Worm (Caenorhabditis elegans) whole organism, L3 larva: ENCODE measurements around the gene ilkp-1.
A peak's percentile ranks its signal among the peaks of the same experiment; 100 is the strongest.

Experiments
- R02D3.7 ChIP-seq: fragments of 150-350 bp; optimal IDR thresholded peaks from 2 replicates; lab custom pipeline; 2014; ENCODE audit warnings: missing biosample characterization, missing genetic modification characterization
- aly-2 ChIP-seq: fragments of 150-350 bp; optimal IDR thresholded peaks from 2 replicates; lab custom pipeline; 2014; ENCODE audit warnings: missing biosample characterization, missing genetic modification characterization
- ama-1 ChIP-seq: fragments of 150-350 bp; optimal IDR thresholded peaks from 2 replicates; lab custom pipeline; 2018
- ceh-28 ChIP-seq: fragments of 150-350 bp; optimal IDR thresholded peaks from 2 replicates; lab custom pipeline; 2014; ENCODE audit warnings: missing biosample characterization, missing genetic modification reagents, missing genetic modification characterization
- ceh-82 ChIP-seq: fragments of 150-350 bp; optimal IDR thresholded peaks from 2 replicates; lab custom pipeline; 2014; ENCODE audit warnings: missing biosample characterization, missing genetic modification characterization
- daf-12 ChIP-seq: fragments of 150-350 bp; optimal IDR thresholded peaks from 2 replicates; lab custom pipeline; 2014; ENCODE audit warnings: missing biosample characterization, missing genetic modification reagents, missing genetic modification characterization
- egl-5 ChIP-seq: fragments of 150-350 bp; optimal IDR thresholded peaks from 2 replicates; lab custom pipeline; 2017; ENCODE audit warnings: missing biosample characterization, missing genetic modification reagents, missing genetic modification characterization, inconsistent platforms
- elt-1 ChIP-seq: fragments of 150-350 bp; optimal IDR thresholded peaks from 2 replicates; lab custom pipeline; 2014; ENCODE audit warnings: missing biosample characterization, missing genetic modification characterization
- elt-2 ChIP-seq: sonication (generic microtip); optimal IDR thresholded peaks from 2 replicates; lab custom pipeline; 2016; ENCODE audit warnings: missing genetic modification reagents, mild to moderate bottlenecking, missing genetic modification characterization, missing compliant biosample characterization
- elt-3 ChIP-seq, 3 experiments: fragments of 150-350 bp in 1 of 3; sonication (generic microtip) in 2 of 3; optimal IDR thresholded peaks; 2 replicates in 2 of 3; 4 replicates in 1 of 3; lab custom pipeline; 2014 to 2017; ENCODE audit warnings: missing biosample characterization in 3 of 3, missing genetic modification characterization in 3 of 3
- eor-1 ChIP-seq, 2 experiments: fragments of 150-350 bp; optimal IDR thresholded peaks; 2 replicates each; lab custom pipeline; 2014 to 2018; ENCODE audit warnings: missing biosample characterization in 2 of 2, missing genetic modification characterization in 2 of 2
- fkh-10 ChIP-seq: sonication (generic microtip); optimal IDR thresholded peaks from 2 replicates; lab custom pipeline; 2017; ENCODE audit warnings: missing biosample characterization, missing genetic modification reagents, missing genetic modification characterization
- fkh-2 ChIP-seq: fragments of 150-350 bp; optimal IDR thresholded peaks from 2 replicates; lab custom pipeline; 2014; ENCODE audit warnings: missing biosample characterization, missing genetic modification reagents, missing genetic modification characterization
- fos-1 ChIP-seq: fragments of 150-350 bp; optimal IDR thresholded peaks from 2 replicates; lab custom pipeline; 2014; ENCODE audit warnings: missing biosample characterization, missing genetic modification characterization
- hmg-11 ChIP-seq: sonication (generic microtip); optimal IDR thresholded peaks from 2 replicates; lab custom pipeline; 2016; ENCODE audit warnings: missing genetic modification characterization, missing compliant biosample characterization
- jun-1 ChIP-seq: fragments of 150-350 bp; optimal IDR thresholded peaks from 2 replicates; lab custom pipeline; 2014; ENCODE audit warnings: missing biosample characterization, missing genetic modification reagents, missing genetic modification characterization
- lin-15B ChIP-seq: fragments of 150-350 bp; optimal IDR thresholded peaks from 2 replicates; lab custom pipeline; 2014; ENCODE audit warnings: missing biosample characterization, missing genetic modification characterization
- lin-39 ChIP-seq: fragments of 150-350 bp; optimal IDR thresholded peaks from 2 replicates; lab custom pipeline; 2018; ENCODE audit warnings: missing biosample characterization, missing genetic modification reagents, missing genetic modification characterization
- lsy-12 ChIP-seq: sonication (generic microtip); optimal IDR thresholded peaks from 2 replicates; lab custom pipeline; 2016; ENCODE audit warnings: mild to moderate bottlenecking, missing genetic modification characterization, missing compliant biosample characterization
- mml-1 ChIP-seq: fragments of 150-350 bp; sonication (generic microtip); optimal IDR thresholded peaks from 3 replicates; lab custom pipeline; 2014; ENCODE audit warnings: missing biosample characterization, missing genetic modification characterization
- nfya-1 ChIP-seq: sonication (generic microtip); optimal IDR thresholded peaks from 2 replicates; lab custom pipeline; 2017; ENCODE audit warnings: missing genetic modification characterization, mild to moderate bottlenecking, missing compliant biosample characterization, antibody characterized with exemption, moderate library complexity; ENCODE audit not compliant: insufficient read depth
- nhr-11 ChIP-seq: fragments of 150-350 bp; optimal IDR thresholded peaks from 2 replicates; lab custom pipeline; 2014; ENCODE audit warnings: missing biosample characterization, missing genetic modification characterization
- nhr-12 ChIP-seq: fragments of 150-350 bp; optimal IDR thresholded peaks from 2 replicates; lab custom pipeline; 2014; ENCODE audit warnings: missing biosample characterization, missing genetic modification characterization
- nhr-23 ChIP-seq: fragments of 150-350 bp; optimal IDR thresholded peaks from 2 replicates; lab custom pipeline; 2014; ENCODE audit warnings: missing biosample characterization, missing genetic modification reagents, missing genetic modification characterization
- nhr-237 ChIP-seq: fragments of 150-350 bp; optimal IDR thresholded peaks from 2 replicates; lab custom pipeline; 2014; ENCODE audit warnings: missing biosample characterization, missing genetic modification characterization
- nhr-43 ChIP-seq: sonication (generic microtip); optimal IDR thresholded peaks from 2 replicates; lab custom pipeline; 2016; ENCODE audit warnings: mild to moderate bottlenecking, missing genetic modification characterization, missing compliant biosample characterization; ENCODE audit not compliant: poor library complexity, severe bottlenecking
- nhr-76 ChIP-seq: fragments of 150-350 bp; sonication (generic microtip); optimal IDR thresholded peaks from 5 replicates; lab custom pipeline; 2014; ENCODE audit warnings: missing biosample characterization, missing genetic modification characterization
- nhr-77 ChIP-seq: fragments of 150-350 bp; optimal IDR thresholded peaks from 2 replicates; lab custom pipeline; 2014; ENCODE audit warnings: missing biosample characterization, missing genetic modification characterization
- pha-4 ChIP-seq: fragments of 150-350 bp; optimal IDR thresholded peaks from 2 replicates; lab custom pipeline; 2014; ENCODE audit warnings: missing biosample characterization, missing genetic modification reagents, missing genetic modification characterization
- pqm-1 ChIP-seq: fragments of 150-350 bp; optimal IDR thresholded peaks from 2 replicates; lab custom pipeline; 2017; ENCODE audit warnings: missing biosample characterization, missing genetic modification characterization, inconsistent platforms
- sea-2 ChIP-seq: fragments of 150-350 bp; sonication (generic microtip); optimal IDR thresholded peaks from 4 replicates; lab custom pipeline; 2014; ENCODE audit warnings: missing biosample characterization, missing genetic modification reagents, missing genetic modification characterization
- snpc-4 ChIP-seq: fragments of 150-350 bp; optimal IDR thresholded peaks from 2 replicates; lab custom pipeline; 2014; ENCODE audit warnings: missing biosample characterization, missing genetic modification characterization
- tbx-2 ChIP-seq: sonication (generic microtip); optimal IDR thresholded peaks from 2 replicates; lab custom pipeline; 2016; ENCODE audit warnings: mild to moderate bottlenecking, missing genetic modification characterization, missing compliant biosample characterization
- unc-39 ChIP-seq: sonication (generic microtip); optimal IDR thresholded peaks from 4 replicates; lab custom pipeline; 2017; ENCODE audit warnings: missing biosample characterization, missing genetic modification characterization
- unc-62 ChIP-seq: fragments of 150-350 bp; sonication (generic microtip); optimal IDR thresholded peaks from 4 replicates; lab custom pipeline; 2014; ENCODE audit warnings: missing biosample characterization, missing genetic modification reagents, missing genetic modification characterization
- zag-1 ChIP-seq: fragments of 150-350 bp; optimal IDR thresholded peaks from 2 replicates; lab custom pipeline; 2014; ENCODE audit warnings: missing biosample characterization, missing genetic modification characterization
- ztf-4 ChIP-seq: fragments of 150-350 bp; optimal IDR thresholded peaks from 2 replicates; lab custom pipeline; 2014; ENCODE audit warnings: missing biosample characterization, missing genetic modification characterization

The ilkp-1 gene

ce11 chrII:11043546-11044192, 6.4 kb upstream of the ilkp-1 start:
- TF ChIP-seq elt-1 (tag; lab: Kevin White, UChicago) (peak; percentile 86), nhr-43 (no peak)

- TF ChIP-seq lin-39 (no peak), R02D3.7 (no peak), nhr-23 (tag; lab: Kevin White, UChicago) (no peak), tbx-2 (tag; lab: Kevin White, UChicago) (no peak)
Observed at ce11 chrII:11044193-11044568, 5.9 kb upstream of the ilkp-1 start.

DNA sequence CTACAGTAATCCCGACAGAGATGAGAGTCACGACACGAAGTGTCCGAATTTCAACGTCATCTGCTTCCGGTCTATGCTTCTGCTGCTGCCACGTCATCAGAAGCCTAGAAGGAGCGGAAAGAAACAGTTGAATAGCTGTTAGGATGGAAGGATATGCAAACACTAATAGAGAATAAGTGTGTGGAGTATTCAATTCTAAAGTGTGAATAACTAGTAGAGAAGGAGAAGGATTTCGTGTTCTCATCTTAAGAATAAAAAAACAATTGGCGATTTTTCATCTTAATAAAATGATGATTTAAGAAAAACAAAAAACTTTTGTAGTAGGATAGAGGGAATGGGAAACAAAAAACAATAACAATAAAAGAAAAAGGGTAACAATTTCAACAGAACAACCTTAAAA, 4.2 kb upstream of the ilkp-1 start, which contains the start of gene col-83:
col-83 (minus strand) TSS at position 101 of the 400 bp plus-strand sequence.
- TF ChIP-seq nhr-43 (no peak), fkh-2 (no peak), lin-15B (tag; lab: Kevin White, UChicago) (no peak), hmg-11 (tag; lab: Kevin White, UChicago) (no peak), elt-3 (tag; optimal IDR thresholded peaks at IDR 0.05; lab: Kevin White, UChicago) (no peak), elt-2 (tag; lab: Kevin White, UChicago) (no peak), unc-39 (no peak), lin-39 (no peak), nfya-1 (no peak), mml-1 (tag; lab: Kevin White, UChicago) (no peak), nhr-77 (tag; lab: Kevin White, UChicago) (no peak), lsy-12 (no peak)

- TF ChIP-seq aly-2 (tag; lab: Kevin White, UChicago) (no peak), zag-1 (tag; lab: Kevin White, UChicago) (no peak), elt-2 (tag; lab: Kevin White, UChicago) (no peak), ceh-82 (tag; lab: Kevin White, UChicago) (no peak), lin-39 (no peak), ztf-4 (tag; lab: Kevin White, UChicago) (no peak), ama-1 (lab: Kevin White, UChicago) (no peak), sea-2 (GFP tag; lab: Kevin White, UChicago) (no peak), nhr-43 (no peak), jun-1 (tag; lab: Kevin White, UChicago) (no peak), fkh-10 (GFP tag; lab: Kevin White, UChicago) (no peak), pqm-1 (no peak), nhr-11 (tag; lab: Kevin White, UChicago) (no peak), daf-12 (tag; lab: Kevin White, UChicago) (no peak), eor-1 (tag; optimal IDR thresholded peaks at IDR 0.05; lab: Kevin White, UChicago) (no peak), ceh-28 (tag; lab: Kevin White, UChicago) (no peak)
Observed at ce11 chrII:11048930-11049329, 1.1 kb upstream of the ilkp-1 start, which contains the start of gene F33A8.4. TSS of gene F33A8.4 (minus strand) at chrII:11049030.

ce11 chrII:11050678-11051077, 623 bp downstream of the ilkp-1 start:
- TF ChIP-seq unc-62 (GFP tag; lab: Kevin White, UChicago): no peak
- TF ChIP-seq ama-1 (lab: Kevin White, UChicago): no peak
- TF ChIP-seq nhr-12 (tag; lab: Kevin White, UChicago): no peak
- TF ChIP-seq egl-5: no peak
- TF ChIP-seq tbx-2 (tag; lab: Kevin White, UChicago): no peak
- TF ChIP-seq pha-4 (tag; lab: Kevin White, UChicago): no peak
- TF ChIP-seq nhr-237: no peak
- no peak for TF ChIP-seq fos-1 (tag; lab: Kevin White, UChicago)
- TF ChIP-seq jun-1 (tag; lab: Kevin White, UChicago): no peak
- no peak for TF ChIP-seq eor-1 (tag; optimal IDR thresholded peaks at IDR 0.05; lab: Kevin White, UChicago)
- TF ChIP-seq snpc-4 (tag; lab: Kevin White, UChicago): no peak
- no peak for TF ChIP-seq nhr-76 (tag; lab: Kevin White, UChicago)
- TF ChIP-seq daf-12 (tag; lab: Kevin White, UChicago): no peak
